Fruit fly (Drosophila melanogaster) whole organism, wandering third instar larva: ENCODE data around the gene kz.
A peak's percentile ranks its signal among the peaks of the same experiment; 100 is the strongest.

Source experiments
- Abd-B ChIP-seq: fragments of >200 bp; optimal IDR thresholded peaks from 2 replicates; lab custom pipeline; 2017; ENCODE audit warnings: missing biosample characterization, missing genetic modification characterization
- CG9705 ChIP-seq: fragments of 200-800 bp; sonication (Bioruptor generic); optimal IDR thresholded peaks from 2 replicates; lab custom pipeline; 2018; ENCODE audit warnings: missing biosample characterization, mild to moderate bottlenecking, missing genetic modification characterization
- Dfd ChIP-seq: fragments of >200 bp; optimal IDR thresholded peaks from 2 replicates; lab custom pipeline; 2017; ENCODE audit warnings: missing biosample characterization, missing genetic modification characterization
- Hr78 ChIP-seq: fragments of >200 bp; optimal IDR thresholded peaks from 2 replicates; lab custom pipeline; 2017; ENCODE audit warnings: missing biosample characterization, missing genetic modification characterization
- Hr83 ChIP-seq: fragments of 200-300 bp; sonication (Bioruptor generic); optimal IDR thresholded peaks from 2 replicates; lab custom pipeline; 2016; ENCODE audit warnings: missing biosample characterization, mild to moderate bottlenecking, missing genetic modification characterization, moderate library complexity; ENCODE audit not compliant: poor library complexity, severe bottlenecking
- Mio ChIP-seq: sonication (Bioruptor generic); optimal IDR thresholded peaks from 2 replicates; lab custom pipeline; 2016; ENCODE audit warnings: missing biosample characterization, missing genetic modification characterization
- dmrt93B ChIP-seq: fragments of 200-800 bp; sonication (Bioruptor generic); optimal IDR thresholded peaks from 2 replicates; lab custom pipeline; 2018; ENCODE audit warnings: missing biosample characterization, mild to moderate bottlenecking, missing genetic modification characterization
- h ChIP-seq: fragments of 200-800 bp; sonication (Bioruptor generic); optimal IDR thresholded peaks from 3 replicates; lab custom pipeline; 2016; ENCODE audit warnings: missing biosample characterization, mild to moderate bottlenecking, missing genetic modification characterization
- lola ChIP-seq: fragments of >200 bp; optimal IDR thresholded peaks from 2 replicates; lab custom pipeline; 2017; ENCODE audit warnings: missing biosample characterization, missing genetic modification characterization
- psq ChIP-seq: fragments of 200-800 bp; sonication (Bioruptor generic); optimal IDR thresholded peaks from 3 replicates; lab custom pipeline; 2017; ENCODE audit warnings: missing biosample characterization, mild to moderate bottlenecking, missing genetic modification characterization, moderate library complexity
- sage ChIP-seq: fragments of 200-800 bp; sonication (Bioruptor generic); optimal IDR thresholded peaks from 2 replicates; lab custom pipeline; 2016; ENCODE audit warnings: missing biosample characterization, mild to moderate bottlenecking, missing genetic modification characterization
- usp ChIP-seq: fragments of >200 bp; optimal IDR thresholded peaks from 2 replicates; lab custom pipeline; 2017; ENCODE audit warnings: missing biosample characterization, missing genetic modification characterization

DNA sequence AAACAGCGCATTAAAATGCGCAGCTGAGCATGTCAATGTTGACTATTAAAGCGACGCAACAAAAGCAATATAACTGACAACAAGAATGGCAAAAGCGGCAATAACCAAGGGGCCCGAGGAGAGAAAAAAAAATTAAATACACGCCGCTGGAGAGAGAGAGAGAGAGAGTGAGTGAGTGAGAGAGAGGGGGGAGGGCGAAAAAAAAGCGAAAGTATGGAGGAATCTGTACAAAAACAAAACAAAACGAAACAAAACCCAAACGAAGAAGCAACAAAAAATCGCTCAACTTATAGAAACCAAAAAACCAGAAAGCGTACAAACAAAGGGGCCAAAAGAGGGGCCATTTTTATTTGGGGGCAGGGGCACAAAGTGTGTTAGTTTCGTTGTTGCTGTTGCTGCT lies 41.6 kb upstream of the kz start:
- TF ChIP-seq Hr78 (no peak), lola (no peak), Abd-B (GFP tag; lab: Kevin White, UChicago) (no peak), Mio (no peak), sage (GFP tag; lab: Kevin White, UChicago) (no peak), dmrt93B (GFP tag; lab: Kevin White, UChicago) (no peak), h (GFP tag; lab: Kevin White, UChicago) (no peak), Dfd (GFP tag; lab: Kevin White, UChicago) (no peak), CG9705 (GFP tag; lab: Kevin White, UChicago) (no peak), Hr83 (GFP tag; lab: Kevin White, UChicago) (no peak), usp (GFP tag; lab: Kevin White, UChicago) (no peak), psq (GFP tag; lab: Kevin White, UChicago) (peak; percentile 56)
